Fruit fly (Drosophila melanogaster) whole organism, embryonic: ENCODE measurements around the gene prd1.
A peak's percentile ranks its signal among the peaks of the same experiment; 100 is the strongest.

Experiments
- Asciz ChIP-seq: fragments of 200-800 bp; sonication (Bioruptor generic); optimal IDR thresholded peaks from 2 replicates; lab custom pipeline; 2017; ENCODE audit warnings: missing biosample characterization, mild to moderate bottlenecking, missing genetic modification characterization, missing genetic modification reagents
- Awh ChIP-seq: fragments of 200-800 bp; sonication (Bioruptor generic); IDR thresholded peaks from 2 replicates; pipeline ENCODE4, ENCODE4 v1.3.6; 2022; ENCODE audit warnings: missing biosample characterization, missing genetic modification characterization
- CG10959 ChIP-seq: fragments of 200-800 bp; sonication (Bioruptor generic); IDR thresholded peaks from 2 replicates; pipeline ENCODE4 v1.3.6; 2022; ENCODE audit warnings: missing biosample characterization, missing genetic modification characterization
- CG12219 ChIP-seq: fragments of 200-800 bp; sonication (Bioruptor generic); optimal IDR thresholded peaks from 3 replicates; lab custom pipeline; 2018; ENCODE audit warnings: missing biosample characterization, mild to moderate bottlenecking, missing genetic modification characterization
- CG13894 ChIP-seq: fragments of 200-800 bp; sonication (Bioruptor generic); optimal IDR thresholded peaks from 3 replicates; lab custom pipeline; 2018; ENCODE audit warnings: missing biosample characterization, mild to moderate bottlenecking, missing genetic modification characterization, moderate library complexity
- CG14860 ChIP-seq: fragments of 200-800 bp; sonication (Bioruptor generic); IDR thresholded peaks from 3 replicates; pipeline ENCODE4 v1.3.6; 2022; ENCODE audit warnings: missing biosample characterization, missing genetic modification characterization; ENCODE audit not compliant: partially characterized antibody
- CG17912 ChIP-seq: fragments of 200-800 bp; sonication (Bioruptor generic); optimal IDR thresholded peaks from 2 replicates; lab custom pipeline; 2018; ENCODE audit warnings: missing biosample characterization, mild to moderate bottlenecking, missing genetic modification characterization
- CG18476 ChIP-seq: fragments of 200-800 bp; sonication (Bioruptor generic); optimal IDR thresholded peaks from 2 replicates; lab custom pipeline; 2016; ENCODE audit warnings: missing biosample characterization, mild to moderate bottlenecking, missing genetic modification characterization
- CG2202 ChIP-seq: fragments of 200-800 bp; sonication (Bioruptor generic); optimal IDR thresholded peaks from 2 replicates; lab custom pipeline; 2018; ENCODE audit warnings: missing biosample characterization, mild to moderate bottlenecking, missing genetic modification characterization
- CG34224 ChIP-seq: fragments of 200-800 bp; sonication (Bioruptor generic); IDR thresholded peaks from 3 replicates; pipeline ENCODE4 v1.3.6; 2022; ENCODE audit warnings: missing biosample characterization, missing genetic modification characterization; ENCODE audit not compliant: partially characterized antibody
- CG6175 ChIP-seq: fragments of 200-800 bp; sonication (Bioruptor generic); IDR thresholded peaks from 3 replicates; pipeline ENCODE4 v1.3.6; 2022; ENCODE audit warnings: missing biosample characterization, missing genetic modification characterization
- CG6272 ChIP-seq: fragments of 200-800 bp; sonication (Bioruptor generic); IDR thresholded peaks from 2 replicates; pipeline ENCODE4 v1.3.6; 2022; ENCODE audit warnings: missing biosample characterization, missing genetic modification characterization
- CG6854 ChIP-seq: fragments of 200-800 bp; sonication (Bioruptor generic); optimal IDR thresholded peaks from 3 replicates; lab custom pipeline; 2017; ENCODE audit warnings: missing biosample characterization, mild to moderate bottlenecking, missing genetic modification characterization
- CG7271 ChIP-seq: fragments of 200-800 bp; sonication (Bioruptor generic); optimal IDR thresholded peaks from 2 replicates; lab custom pipeline; 2018; ENCODE audit warnings: missing biosample characterization, mild to moderate bottlenecking, missing genetic modification characterization, moderate library complexity
- CG7357 ChIP-seq: fragments of 200-800 bp; sonication (Bioruptor generic); IDR thresholded peaks from 3 replicates; pipeline ENCODE4 v1.3.6; 2022; ENCODE audit warnings: missing biosample characterization, missing genetic modification characterization
- CG7963 ChIP-seq: fragments of 200-800 bp; sonication (Bioruptor generic); IDR thresholded peaks from 3 replicates; pipeline ENCODE4 v1.3.6; 2022; ENCODE audit warnings: missing biosample characterization, missing genetic modification characterization; ENCODE audit not compliant: partially characterized antibody
- CG8290 ChIP-seq, 3 experiments: fragments of 200-800 bp; sonication (Bioruptor generic); optimal IDR thresholded peaks; 2 replicates each; lab custom pipeline; 2016 to 2019; ENCODE audit warnings: missing biosample characterization in 3 of 3, missing genetic modification characterization in 3 of 3, mild to moderate bottlenecking in 2 of 3, moderate library complexity in 1 of 3
- CG9932 ChIP-seq: fragments of 200-800 bp; sonication (Bioruptor generic); IDR thresholded peaks from 2 replicates; pipeline ENCODE4 v1.3.6; 2022; ENCODE audit warnings: missing biosample characterization, missing genetic modification characterization
- CHES-1-like ChIP-seq: fragments of 200-800 bp; sonication (Bioruptor generic); optimal IDR thresholded peaks from 2 replicates; lab custom pipeline; 2016; ENCODE audit warnings: missing biosample characterization, missing genetic modification characterization
- D ChIP-seq, 2 experiments: fragments of 200-800 bp in 1 of 2; fragments of >200 bp in 1 of 2; sonication (Bioruptor generic) in 1 of 2; optimal IDR thresholded peaks; 2 replicates in 1 of 2; 3 replicates in 1 of 2; lab custom pipeline; 2017; ENCODE audit warnings: mild to moderate bottlenecking in 1 of 2, missing biosample characterization in 1 of 2, missing genetic modification characterization in 1 of 2, missing genetic modification reagents in 1 of 2
- Deaf1 ChIP-seq: fragments of 200-800 bp; optimal IDR thresholded peaks from 3 replicates; lab custom pipeline; 2019; ENCODE audit warnings: missing biosample characterization, mild to moderate bottlenecking, missing genetic modification characterization, moderate library complexity
- Dip2 ChIP-seq: fragments of 200-800 bp; sonication (Bioruptor generic); IDR thresholded peaks from 2 replicates; pipeline ENCODE4 v1.3.6; 2022; ENCODE audit warnings: missing biosample characterization, missing genetic modification characterization
- Dref ChIP-seq: fragments of 200-800 bp; sonication (Bioruptor generic); IDR thresholded peaks from 2 replicates; pipeline ENCODE4 v1.3.6; 2022; ENCODE audit warnings: missing biosample characterization, missing genetic modification characterization
- H15 ChIP-seq: fragments of 200-800 bp; sonication (Bioruptor generic); IDR thresholded peaks from 3 replicates; pipeline ENCODE4 v1.3.6; 2022; ENCODE audit warnings: missing biosample characterization, missing genetic modification characterization
- Hr3 ChIP-seq: fragments of 200-800 bp; sonication (Bioruptor generic); optimal IDR thresholded peaks from 3 replicates; lab custom pipeline; 2016; ENCODE audit warnings: missing biosample characterization, missing genetic modification characterization
- Hsf ChIP-seq: fragments of 200-800 bp; sonication (Bioruptor generic); optimal IDR thresholded peaks from 3 replicates; lab custom pipeline; 2016; ENCODE audit warnings: missing biosample characterization, missing genetic modification characterization
- Max ChIP-seq: fragments of 200-800 bp; sonication (Bioruptor generic); optimal IDR thresholded peaks from 2 replicates; lab custom pipeline; 2016; ENCODE audit warnings: missing biosample characterization, mild to moderate bottlenecking, missing genetic modification characterization
- Med ChIP-seq: fragments of 200-800 bp; sonication (Bioruptor generic); peaks from one replicate; lab custom pipeline; 2016; ENCODE audit warnings: missing biosample characterization, missing genetic modification characterization, mild to moderate bottlenecking, inconsistent platforms, moderate library complexity
- Mes4 ChIP-seq: fragments of 200-800 bp; sonication (Bioruptor generic); optimal IDR thresholded peaks from 2 replicates; lab custom pipeline; 2016; ENCODE audit warnings: missing biosample characterization, missing genetic modification characterization
- Myb ChIP-seq: fragments of 200-800 bp; sonication (Bioruptor generic); optimal IDR thresholded peaks from 2 replicates; lab custom pipeline; 2016; ENCODE audit warnings: missing biosample characterization, missing genetic modification characterization
- NC2β ChIP-seq: fragments of 200-800 bp; sonication (Bioruptor generic); optimal IDR thresholded peaks from 2 replicates; lab custom pipeline; 2016; ENCODE audit warnings: missing biosample characterization, missing genetic modification characterization
- Opbp ChIP-seq: fragments of 200-800 bp; sonication (Bioruptor generic); IDR thresholded peaks from 3 replicates; pipeline ENCODE4 v1.3.6; 2022; ENCODE audit warnings: missing biosample characterization, missing genetic modification characterization; ENCODE audit not compliant: partially characterized antibody
- Spps ChIP-seq: fragments of 200-800 bp; sonication (Bioruptor generic); optimal IDR thresholded peaks from 2 replicates; lab custom pipeline; 2018; ENCODE audit warnings: missing biosample characterization, mild to moderate bottlenecking, missing genetic modification characterization
- Trl ChIP-seq, 3 experiments: fragments of >200 bp in 2 of 3; fragments of 200-800 bp in 1 of 3; sonication (Bioruptor generic) in 1 of 3; optimal IDR thresholded peaks; 2 replicates in 1 of 3; 3 replicates in 2 of 3; lab custom pipeline; 2016 to 2017; ENCODE audit warnings: missing biosample characterization in 1 of 3, missing genetic modification characterization in 1 of 3
- Xrp1 ChIP-seq: fragments of 200-800 bp; sonication (Bioruptor generic); IDR thresholded peaks from 2 replicates; pipeline ENCODE4 v1.3.6; 2022; ENCODE audit warnings: missing biosample characterization, missing genetic modification characterization
- abd-A ChIP-seq: fragments of 200-800 bp; sonication (Bioruptor generic); optimal IDR thresholded peaks from 3 replicates; lab custom pipeline; 2019; ENCODE audit warnings: missing biosample characterization, mild to moderate bottlenecking, missing genetic modification characterization, moderate library complexity
- al ChIP-seq: fragments of 200-800 bp; sonication (Bioruptor generic); IDR thresholded peaks from 2 replicates; pipeline ENCODE4 v1.3.6; 2022; ENCODE audit warnings: missing biosample characterization, missing genetic modification characterization
- amos ChIP-seq: fragments of 200-800 bp; sonication (Bioruptor generic); IDR thresholded peaks from 2 replicates; pipeline ENCODE4 v1.3.6; 2022; ENCODE audit warnings: missing biosample characterization, missing genetic modification characterization; ENCODE audit not compliant: partially characterized antibody
- ap ChIP-seq: fragments of 200-800 bp; sonication (Bioruptor generic); IDR thresholded peaks from 2 replicates; pipeline ENCODE4 v1.3.6; 2022; ENCODE audit warnings: missing biosample characterization, missing genetic modification characterization
- crol ChIP-seq: fragments of 200-800 bp; sonication (Bioruptor generic); IDR thresholded peaks from 2 replicates; pipeline ENCODE4 v1.3.6; 2022; ENCODE audit warnings: missing biosample characterization, missing genetic modification characterization
- dan ChIP-seq: fragments of 200-800 bp; sonication (Bioruptor generic); IDR thresholded peaks from 2 replicates; pipeline ENCODE4 v1.3.6; 2022; ENCODE audit warnings: missing biosample characterization, missing genetic modification characterization
- dmrt99B ChIP-seq: fragments of 200-800 bp; sonication (Bioruptor generic); optimal IDR thresholded peaks from 2 replicates; lab custom pipeline; 2018; ENCODE audit warnings: missing biosample characterization, mild to moderate bottlenecking, missing genetic modification characterization, moderate library complexity
- fru ChIP-seq: fragments of >200 bp; optimal IDR thresholded peaks from 2 replicates; lab custom pipeline; 2017
- ftz-f1 ChIP-seq: fragments of 200-800 bp; sonication (Bioruptor generic); optimal IDR thresholded peaks from 2 replicates; lab custom pipeline; 2016; ENCODE audit warnings: missing biosample characterization, missing genetic modification characterization
- gsb-n ChIP-seq: fragments of 200-800 bp; sonication (Bioruptor generic); optimal IDR thresholded peaks from 3 replicates; lab custom pipeline; 2018; ENCODE audit warnings: missing biosample characterization, mild to moderate bottlenecking, missing genetic modification characterization
- h ChIP-seq: fragments of >200 bp; optimal IDR thresholded peaks from 2 replicates; lab custom pipeline; 2017
- knrl ChIP-seq: fragments of 200-800 bp; sonication (Bioruptor generic); IDR thresholded peaks from 3 replicates; pipeline ENCODE4 v1.3.6; 2022; ENCODE audit warnings: missing biosample characterization, missing genetic modification characterization; ENCODE audit not compliant: partially characterized antibody
- maf-S ChIP-seq: fragments of 200-800 bp; sonication (Bioruptor generic); optimal IDR thresholded peaks from 2 replicates; lab custom pipeline; 2016; ENCODE audit warnings: missing biosample characterization, missing genetic modification characterization
- prd ChIP-seq, 3 experiments: fragments of >200 bp in 2 of 3; fragments of 200-800 bp in 1 of 3; sonication (Bioruptor generic) in 1 of 3; optimal IDR thresholded peaks in 2 of 3; IDR thresholded peaks in 1 of 3; 2 replicates in 2 of 3; 3 replicates in 1 of 3; pipeline versions ENCODE4 v1.3.6 to Lab custom; 2017 to 2022; ENCODE audit warnings: missing biosample characterization in 1 of 3, missing genetic modification characterization in 1 of 3
- sens ChIP-seq: fragments of 200-800 bp; sonication (Bioruptor generic); peaks from one replicate; lab custom pipeline; 2016; ENCODE audit warnings: missing biosample characterization, missing genetic modification characterization
- shn ChIP-seq: fragments of 200-800 bp; sonication (Bioruptor generic); optimal IDR thresholded peaks from 3 replicates; lab custom pipeline; 2016; ENCODE audit warnings: missing biosample characterization, missing genetic modification characterization

The prd1 gene

DNA sequence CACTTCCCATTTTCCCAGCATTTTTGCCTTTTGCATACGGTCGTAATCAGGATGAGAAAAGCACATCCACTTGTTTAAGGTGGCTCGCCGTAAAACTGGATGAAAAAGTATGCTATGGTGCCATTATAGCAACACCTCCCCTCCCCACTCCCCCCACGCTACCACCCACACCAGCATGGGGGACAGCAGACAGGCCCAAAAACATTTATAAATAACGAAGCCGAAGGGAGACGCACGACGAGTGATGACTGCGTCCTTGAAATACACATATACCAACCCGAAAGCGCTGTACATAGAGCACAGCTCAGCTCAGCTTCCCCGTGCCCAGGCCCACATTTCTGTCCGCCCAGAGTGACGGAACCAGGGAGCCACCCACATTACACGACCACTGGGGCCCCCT, 16.1 kb downstream of the prd1 start:
- TF ChIP-seq sens (GFP tag; lab: Kevin White, UChicago) (peak; percentile 43), Myb (no peak), Spps (tag; lab: Kevin White, UChicago) (no peak), CG9932 (GFP tag; lab: Robert Waterston, UW) (no peak), CG8290 (GFP tag; optimal IDR thresholded peaks at IDR 0.05; lab: Kevin White, UChicago) (no peak), CG8290 (tag; optimal IDR thresholded peaks at IDR 0.05; lab: Kevin White, UChicago) (no peak), NC2β (no peak), prd (optimal IDR thresholded peaks at IDR 0.05; lab: Kevin White, UChicago) (no peak), prd (GFP tag; IDR thresholded peaks at IDR 0.05; lab: Robert Waterston, UW) (no peak), maf-S (no peak), CG7271 (no peak), abd-A (tag; lab: Kevin White, UChicago) (peak; percentile 76), Awh (no peak), CG13894 (tag; lab: Kevin White, UChicago) (peak; percentile 68), Deaf1 (peak; percentile 69), Dref (GFP tag; lab: Robert Waterston, UW) (no peak), CG12219 (no peak), Trl (optimal IDR thresholded peaks at IDR 0.05; lab: Kevin White, UChicago) (no peak), Trl (GFP tag; optimal IDR thresholded peaks at IDR 0.05; lab: Kevin White, UChicago) (no peak), al (GFP tag; lab: Robert Waterston, UW) (no peak), Max (GFP tag; lab: Kevin White, UChicago) (no peak), crol (GFP tag; lab: Robert Waterston, UW) (peak; percentile 76), Dip2 (GFP tag; lab: Robert Waterston, UW) (no peak), CG2202 (tag; lab: Kevin White, UChicago) (no peak), Med (GFP tag; lab: Kevin White, UChicago) (peak; percentile 63), Opbp (GFP tag; lab: Robert Waterston, UW) (no peak), D (optimal IDR thresholded peaks at IDR 0.05; lab: Kevin White, UChicago) (no peak), D (GFP tag; optimal IDR thresholded peaks at IDR 0.05; lab: Kevin White, UChicago) (no peak), CHES-1-like (GFP tag; lab: Kevin White, UChicago) (no peak), CG34224 (GFP tag; lab: Robert Waterston, UW) (no peak), ftz-f1 (peak; percentile 14), amos (peak; percentile 23; the same call in 1 of the 2 replicates), gsb-n (no peak), fru (no peak)

- no peak for TF ChIP-seq Xrp1 (GFP tag; lab: Robert Waterston, UW)
- peak; percentile 37 for TF ChIP-seq shn (GFP tag; lab: Kevin White, UChicago)
- peak; percentile 60 for TF ChIP-seq CG6854 (GFP tag; lab: Kevin White, UChicago)
- TF ChIP-seq CG6175 = no peak
- no peak for TF ChIP-seq Mes4 (GFP tag; lab: Kevin White, UChicago)
- TF ChIP-seq H15 = no peak
- no peak for TF ChIP-seq CG14860 (GFP tag; lab: Robert Waterston, UW)
- no peak for TF ChIP-seq h
- TF ChIP-seq CG7357 (GFP tag; lab: Robert Waterston, UW) = peak; percentile 73; the same call in 2 of the 3 replicates
- TF ChIP-seq Hr3 = no peak
- peak; percentile 39 for TF ChIP-seq Hsf (GFP tag; lab: Kevin White, UChicago)
- TF ChIP-seq dan (GFP tag; lab: Robert Waterston, UW) = no peak
- TF ChIP-seq ap (GFP tag; lab: Robert Waterston, UW) = no peak
- TF ChIP-seq dmrt99B (tag; lab: Kevin White, UChicago) = no peak
- TF ChIP-seq Asciz (GFP tag; lab: Kevin White, UChicago) = peak; percentile 43
- TF ChIP-seq CG18476 = no peak
- TF ChIP-seq knrl (GFP tag; lab: Robert Waterston, UW) = no peak
- TF ChIP-seq sens (GFP tag; lab: Kevin White, UChicago) = peak; percentile 72
- TF ChIP-seq Myb = peak; percentile 82
- peak; percentile 60 for TF ChIP-seq CG17912 (GFP tag; lab: Kevin White, UChicago)
- no peak for TF ChIP-seq CG7963
- no peak for TF ChIP-seq CG10959 (GFP tag; lab: Robert Waterston, UW)
- no peak for TF ChIP-seq CG6272 (GFP tag; lab: Robert Waterston, UW)
- no peak for TF ChIP-seq Dref (GFP tag; lab: Robert Waterston, UW)
Observed at dm6 chr3R:11764279-11764880, 22.4 kb downstream of the prd1 start, which contains the start of gene Lk6. Gene Lk6 (minus strand): TSS chr3R:11764457.
